Fruit fly (Drosophila melanogaster): ENCODE measurements around the gene Gdap1.

Gdap1 gene

DNA sequence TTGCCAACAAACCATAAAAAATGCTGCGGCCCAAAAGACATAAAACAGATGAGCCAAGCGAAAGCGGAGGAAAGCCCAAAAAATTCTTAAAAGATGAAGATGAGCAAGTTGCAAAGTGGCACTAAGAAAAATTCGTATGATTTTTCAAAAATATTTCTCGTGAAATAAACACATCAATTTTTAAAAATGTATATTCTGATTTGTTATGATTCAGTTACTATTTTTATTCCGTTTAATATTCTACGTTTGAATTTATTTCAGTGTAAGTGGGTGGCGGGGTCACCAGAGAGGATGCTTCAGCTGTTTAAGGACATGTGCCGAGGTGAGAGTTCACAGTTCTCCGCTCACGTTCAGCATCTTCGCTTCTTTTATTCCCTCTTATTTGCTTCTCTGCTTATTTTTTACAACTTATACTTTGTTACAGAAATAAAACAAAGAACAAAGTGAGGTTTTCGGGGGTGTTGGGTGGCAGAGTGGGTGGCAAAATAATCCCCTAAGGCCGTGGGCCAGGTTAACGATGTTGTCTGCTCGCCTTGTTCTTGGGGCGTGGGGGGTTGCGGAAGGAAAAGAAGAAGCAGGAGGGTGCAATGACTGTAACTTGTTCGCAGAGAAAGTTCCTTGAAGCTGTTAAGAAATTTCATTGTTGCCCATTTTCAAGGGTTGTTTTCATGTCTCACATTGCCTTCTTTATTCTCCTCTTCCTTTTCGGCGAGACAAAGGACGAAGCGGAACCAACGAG lies 40.7 kb downstream of the Gdap1 start (continued):
- TF ChIP-seq CG2678 (tag; optimal IDR thresholded peaks at IDR 0.05) = peak; percentile 72
- no peak for TF ChIP-seq Abd-B (GFP tag; optimal IDR thresholded peaks at IDR 0.05)
- peak; percentile 39 for TF ChIP-seq nmo (GFP tag; optimal IDR thresholded peaks at IDR 0.05)
- no peak for TF ChIP-seq Kr (GFP tag; optimal IDR thresholded peaks at IDR 0.05)
- peak; percentile 15 for TF ChIP-seq NK7.1 (GFP tag; optimal IDR thresholded peaks at IDR 0.05)
- TF ChIP-seq al (GFP tag; IDR thresholded peaks at IDR 0.05) = no peak
- TF ChIP-seq tap (tag; optimal IDR thresholded peaks at IDR 0.05) = peak; percentile 21
- no peak for TF ChIP-seq pho (GFP tag; optimal IDR thresholded peaks at IDR 0.05)
- TF ChIP-seq CG13775 (GFP tag; optimal IDR thresholded peaks at IDR 0.05) = peak; percentile 15
- TF ChIP-seq CG1233 (GFP tag; optimal IDR thresholded peaks at IDR 0.05) = peak; percentile 17
- 0 out of 2 replicates have a peak, but pooled peaks have one; percentile 47 for TF ChIP-seq ara (GFP tag; IDR thresholded peaks at IDR 0.05)
- peak; percentile 63 for TF ChIP-seq Meics (GFP tag; optimal IDR thresholded peaks at IDR 0.05)
- peak; percentile 41; the same call in 1 of the 2 replicates for TF ChIP-seq CG32532 (GFP tag; IDR thresholded peaks at IDR 0.05)
- peak; percentile 64 for TF ChIP-seq CG11504 (tag; optimal IDR thresholded peaks at IDR 0.05)
- TF ChIP-seq chn (GFP tag; optimal IDR thresholded peaks at IDR 0.05) = peak; percentile 2
- no peak for TF ChIP-seq CG11093 (GFP tag; IDR thresholded peaks at IDR 0.05)
- no peak for TF ChIP-seq CG3407 (GFP tag; optimal IDR thresholded peaks at IDR 0.05)
- TF ChIP-seq CG10274 (GFP tag; optimal IDR thresholded peaks at IDR 0.05) = no peak
- no peak for TF ChIP-seq CG7928 (GFP tag; optimal IDR thresholded peaks at IDR 0.05)
- TF ChIP-seq slp2 (GFP tag; optimal IDR thresholded peaks at IDR 0.05) = no peak
- TF ChIP-seq bsh (GFP tag; optimal IDR thresholded peaks at IDR 0.05) = peak in 1 of 2 experiments; percentile 52
- no peak for TF ChIP-seq CG4854 (GFP tag; optimal IDR thresholded peaks at IDR 0.05)
- peak; percentile 59 for TF ChIP-seq CG7839 (tag; optimal IDR thresholded peaks at IDR 0.05)
- peak in 1 of 2 experiments; percentile 22 for TF ChIP-seq dpn (GFP tag; optimal IDR thresholded peaks at IDR 0.05)
- peak; percentile 7; the same call in 1 of the 3 replicates for TF ChIP-seq CG7357 (GFP tag; IDR thresholded peaks at IDR 0.05)
- TF ChIP-seq CG9876 (GFP tag; optimal IDR thresholded peaks at IDR 0.05) = no peak
- peak; percentile 38 for TF ChIP-seq unpg (GFP tag; optimal IDR thresholded peaks at IDR 0.05)
- TF ChIP-seq da (GFP tag; optimal IDR thresholded peaks at IDR 0.05) = no peak
- peak; percentile 14 for TF ChIP-seq Mad (GFP tag; optimal IDR thresholded peaks at IDR 0.05)
- TF ChIP-seq twi (tag; optimal IDR thresholded peaks at IDR 0.05) = no peak
- 0 out of 2 replicates have a peak, but pooled peaks have one; percentile 28 for TF ChIP-seq MBD-R2 (GFP tag; IDR thresholded peaks at IDR 0.05)
- TF ChIP-seq sob (GFP tag; IDR thresholded peaks at IDR 0.05) = peak; percentile 41; the same call in 1 of the 2 replicates
- no peak for TF ChIP-seq peb (GFP tag; IDR thresholded peaks at IDR 0.05)
- no peak for TF ChIP-seq CG16779 (GFP tag; IDR thresholded peaks at IDR 0.05)
- peak; percentile 45 for TF ChIP-seq CG17328 (GFP tag; IDR thresholded peaks at IDR 0.05)
- peak; percentile 59; the same call in 1 of the 2 replicates for TF ChIP-seq Xrp1 (GFP tag; IDR thresholded peaks at IDR 0.05)
- TF ChIP-seq CG3838 (GFP tag; optimal IDR thresholded peaks at IDR 0.05) = no peak
- peak; percentile 57 for TF ChIP-seq CG12391 (tag; optimal IDR thresholded peaks at IDR 0.05)
- TF ChIP-seq Hr3 (GFP tag; optimal IDR thresholded peaks at IDR 0.05) = peak; percentile 39
- no peak for TF ChIP-seq grn (GFP tag; optimal IDR thresholded peaks at IDR 0.05)
- peak; percentile 23 for TF ChIP-seq eyg (GFP tag; optimal IDR thresholded peaks at IDR 0.05)
- TF ChIP-seq ap (GFP tag; IDR thresholded peaks at IDR 0.05) = no peak
- peak; percentile 17 for TF ChIP-seq bab2 (GFP tag; optimal IDR thresholded peaks at IDR 0.05)
- no peak for TF ChIP-seq CG11456 (GFP tag; IDR thresholded peaks at IDR 0.05)
- peak; percentile 24 for TF ChIP-seq ewg (GFP tag; optimal IDR thresholded peaks at IDR 0.05)
- TF ChIP-seq Rfx (GFP tag; IDR thresholded peaks at IDR 0.05) = peak; percentile 55
- TF ChIP-seq CG18764 (GFP tag; optimal IDR thresholded peaks at IDR 0.05) = no peak
- 0 out of 2 replicates have a peak, but pooled peaks have one; percentile 47 for TF ChIP-seq seq (GFP tag; IDR thresholded peaks at IDR 0.05)
- no peak for TF ChIP-seq tgo (GFP tag; IDR thresholded peaks at IDR 0.05)
- peak; percentile 20; the same call in 1 of the 2 replicates for TF ChIP-seq Rx (GFP tag; IDR thresholded peaks at IDR 0.05)

All from whole organism, embryonic.